Fruit fly (Drosophila melanogaster) whole organism, adult: Measurements from ENCODE around the gene Ykt6.

Source experiments
- CG11617 ChIP-seq: fragments of 200-800 bp; sonication (Bioruptor generic); optimal IDR thresholded peaks from 2 replicates; lab custom pipeline; 2017; ENCODE audit warnings: mild to moderate bottlenecking, missing biosample characterization, missing genetic modification reagents, missing genetic modification characterization
- CG12768 ChIP-seq: fragments of 200-800 bp; sonication (Bioruptor generic); optimal IDR thresholded peaks from 2 replicates; lab custom pipeline; 2017; ENCODE audit warnings: missing biosample characterization, missing genetic modification characterization, mild to moderate bottlenecking, moderate library complexity, missing genetic modification reagents
- CG14711 ChIP-seq: fragments of 200-800 bp; sonication (Bioruptor generic); optimal IDR thresholded peaks from 2 replicates; lab custom pipeline; 2018; ENCODE audit warnings: missing biosample characterization, mild to moderate bottlenecking, missing genetic modification characterization, moderate library complexity
- CG1620 ChIP-seq: fragments of 200-800 bp; sonication (Bioruptor generic); optimal IDR thresholded peaks from 2 replicates; lab custom pipeline; 2016; ENCODE audit warnings: missing biosample characterization, missing genetic modification characterization
- CG33017 ChIP-seq: fragments of 200-800 bp; sonication (Bioruptor generic); optimal IDR thresholded peaks from 2 replicates; lab custom pipeline; 2018; ENCODE audit warnings: missing biosample characterization, mild to moderate bottlenecking, missing genetic modification characterization, moderate library complexity
- CG5204 ChIP-seq: fragments of 200-800 bp; sonication (Bioruptor generic); optimal IDR thresholded peaks from 2 replicates; lab custom pipeline; 2016; ENCODE audit warnings: missing biosample characterization, missing genetic modification characterization
- CG7045 ChIP-seq: fragments of 200-800 bp; sonication (Bioruptor generic); optimal IDR thresholded peaks from 2 replicates; lab custom pipeline; 2017; ENCODE audit warnings: missing biosample characterization, mild to moderate bottlenecking, missing genetic modification characterization
- CG7101 ChIP-seq: fragments of 200-800 bp; sonication (Bioruptor generic); optimal IDR thresholded peaks from 2 replicates; lab custom pipeline; 2018; ENCODE audit warnings: missing biosample characterization, mild to moderate bottlenecking, missing genetic modification characterization, moderate library complexity
- Clk ChIP-seq: fragments of 200-800 bp; sonication (Bioruptor generic); optimal IDR thresholded peaks from 2 replicates; lab custom pipeline; 2017; ENCODE audit warnings: missing biosample characterization, missing genetic modification characterization
- Crg-1 ChIP-seq: fragments of 200-800 bp; sonication (Bioruptor generic); optimal IDR thresholded peaks from 2 replicates; lab custom pipeline; 2016; ENCODE audit warnings: missing biosample characterization, missing genetic modification characterization
- Hr96 ChIP-seq: fragments of 200-800 bp; sonication (Bioruptor generic); optimal IDR thresholded peaks from 2 replicates; lab custom pipeline; 2016; ENCODE audit warnings: missing biosample characterization, missing genetic modification characterization
- Mnt ChIP-seq: fragments of 200-800 bp; sonication (Bioruptor generic); optimal IDR thresholded peaks from 2 replicates; lab custom pipeline; 2016; ENCODE audit warnings: missing biosample characterization, mild to moderate bottlenecking, missing genetic modification characterization
- bab1 ChIP-seq: fragments of 200-800 bp; sonication (Bioruptor generic); optimal IDR thresholded peaks from 3 replicates; lab custom pipeline; 2019; ENCODE audit warnings: missing biosample characterization, mild to moderate bottlenecking, missing genetic modification characterization, moderate library complexity
- cic ChIP-seq: fragments of 200-800 bp; sonication (Bioruptor generic); optimal IDR thresholded peaks from 2 replicates; lab custom pipeline; 2017; ENCODE audit warnings: missing biosample characterization, mild to moderate bottlenecking, missing genetic modification characterization, moderate library complexity
- cnc ChIP-seq, 2 experiments: fragments of >200 bp; optimal IDR thresholded peaks; 2 replicates each; lab custom pipeline; 2017
- kay ChIP-seq: fragments of 200-800 bp; sonication (Bioruptor generic); peaks from one replicate; lab custom pipeline; 2016; ENCODE audit warnings: missing biosample characterization, missing genetic modification characterization, borderline replicate concordance
- ovo ChIP-seq: fragments of 200-800 bp; sonication (Bioruptor generic); optimal IDR thresholded peaks from 2 replicates; lab custom pipeline; 2016; ENCODE audit warnings: missing biosample characterization, missing genetic modification characterization
- pad ChIP-seq: fragments of 200-800 bp; sonication (Bioruptor generic); optimal IDR thresholded peaks from 3 replicates; lab custom pipeline; 2017; ENCODE audit warnings: missing biosample characterization, missing genetic modification characterization, mild to moderate bottlenecking, moderate library complexity, missing genetic modification reagents
- tj ChIP-seq: fragments of 200-800 bp; sonication (Bioruptor generic); optimal IDR thresholded peaks from 3 replicates; lab custom pipeline; 2017; ENCODE audit warnings: missing biosample characterization, mild to moderate bottlenecking, missing genetic modification characterization, moderate library complexity
- toe ChIP-seq: fragments of 200-800 bp; sonication (Bioruptor generic); optimal IDR thresholded peaks from 2 replicates; lab custom pipeline; 2016; ENCODE audit warnings: missing biosample characterization, missing genetic modification characterization

The Ykt6 gene

dm6 chrX:7908239-7909068 is 11.8 kb upstream of the Ykt6 start, which contains the start of the genes dpr14 and spidey:
dpr14 (minus strand) TSS chrX:7908286.
spidey (plus strand) TSS chrX:7908931.
- TF ChIP-seq Crg-1 (GFP tag; lab: Kevin White, UChicago) (peak; percentile 71), CG14711 (peak; percentile 87), CG5204 (no peak), ovo (GFP tag; lab: Kevin White, UChicago) (peak; percentile 99), bab1 (peak; percentile 88), CG12768 (GFP tag; lab: Kevin White, UChicago) (peak; percentile 84), kay (peak; percentile 2), toe (peak; percentile 69), cnc (optimal IDR thresholded peaks at IDR 0.05; lab: Kevin White, UChicago) (no peak), CG11617 (GFP tag; lab: Kevin White, UChicago) (peak; percentile 89), CG1620 (GFP tag; lab: Kevin White, UChicago) (peak; percentile 86), cic (GFP tag; lab: Kevin White, UChicago) (peak; percentile 55), Hr96 (GFP tag; lab: Kevin White, UChicago) (peak; percentile 95), Mnt (GFP tag; lab: Kevin White, UChicago) (peak; percentile 84), Clk (GFP tag; lab: Kevin White, UChicago) (peak; percentile 72), CG33017 (tag; lab: Kevin White, UChicago) (peak; percentile 78), CG7045 (peak; percentile 81), tj (GFP tag; lab: Kevin White, UChicago) (no peak), CG7101 (tag; lab: Kevin White, UChicago) (peak; percentile 92), pad (GFP tag; lab: Kevin White, UChicago) (peak; percentile 99)

- TF ChIP-seq Mnt (GFP tag; lab: Kevin White, UChicago) (no peak), CG1620 (GFP tag; lab: Kevin White, UChicago) (no peak), tj (GFP tag; lab: Kevin White, UChicago) (peak; percentile 96)
Observed at dm6 chrX:7909069-7909389, 11.2 kb upstream of the Ykt6 start.

- TF ChIP-seq CG1620 (GFP tag; lab: Kevin White, UChicago) (no peak), kay (no peak), toe (no peak), Mnt (GFP tag; lab: Kevin White, UChicago) (no peak), CG11617 (GFP tag; lab: Kevin White, UChicago) (no peak), pad (GFP tag; lab: Kevin White, UChicago) (no peak), CG7045 (no peak), cnc (optimal IDR thresholded peaks at IDR 0.05; lab: Kevin White, UChicago) (no peak), CG33017 (tag; lab: Kevin White, UChicago) (no peak), bab1 (no peak), CG7101 (tag; lab: Kevin White, UChicago) (no peak), Crg-1 (GFP tag; lab: Kevin White, UChicago) (no peak), Hr96 (GFP tag; lab: Kevin White, UChicago) (no peak), ovo (GFP tag; lab: Kevin White, UChicago) (no peak), CG12768 (GFP tag; lab: Kevin White, UChicago) (no peak)
Observed at dm6 chrX:7909482-7909881, 10.7 kb upstream of the Ykt6 start.

dm6 chrX:7911983-7912630 is 8.1 kb upstream of the Ykt6 start, which contains the start of gene snz:
snz (plus strand) TSS chrX:7912089.
- TF ChIP-seq ovo (GFP tag; lab: Kevin White, UChicago) (peak; percentile 50), CG7101 (tag; lab: Kevin White, UChicago) (peak; percentile 38), cnc (optimal IDR thresholded peaks at IDR 0.05; lab: Kevin White, UChicago) (no peak), Clk (GFP tag; lab: Kevin White, UChicago) (no peak), CG14711 (peak; percentile 18), CG5204 (no peak), CG11617 (GFP tag; lab: Kevin White, UChicago) (peak; percentile 20), cic (GFP tag; lab: Kevin White, UChicago) (peak; percentile 62), kay (no peak), pad (GFP tag; lab: Kevin White, UChicago) (no peak), CG33017 (tag; lab: Kevin White, UChicago) (no peak), Crg-1 (GFP tag; lab: Kevin White, UChicago) (no peak), CG1620 (GFP tag; lab: Kevin White, UChicago) (no peak), CG12768 (GFP tag; lab: Kevin White, UChicago) (no peak), tj (GFP tag; lab: Kevin White, UChicago) (peak; percentile 46), toe (no peak), Mnt (GFP tag; lab: Kevin White, UChicago) (peak; percentile 35), Hr96 (GFP tag; lab: Kevin White, UChicago) (no peak), bab1 (peak; percentile 11), CG7045 (no peak)

dm6 chrX:7923063-7923462 is 2.9 kb downstream of the Ykt6 start:
- TF ChIP-seq CG7045 (no peak), Clk (GFP tag; lab: Kevin White, UChicago) (no peak), CG12768 (GFP tag; lab: Kevin White, UChicago) (no peak), CG33017 (tag; lab: Kevin White, UChicago) (no peak), kay (no peak), cic (GFP tag; lab: Kevin White, UChicago) (no peak), CG7101 (tag; lab: Kevin White, UChicago) (no peak), Hr96 (GFP tag; lab: Kevin White, UChicago) (no peak), CG1620 (GFP tag; lab: Kevin White, UChicago) (no peak), bab1 (no peak), cnc (optimal IDR thresholded peaks at IDR 0.05; lab: Kevin White, UChicago) (no peak), toe (no peak)
